Fruit fly (Drosophila melanogaster) whole organism, embryonic: ENCODE data around the gene CG14961.

Source experiments
- Adf1 ChIP-seq: fragments of 200-800 bp; sonication (Bioruptor generic); IDR thresholded peaks from 2 replicates; pipeline ENCODE4 v1.3.6; 2022; ENCODE audit warnings: missing biosample characterization, missing genetic modification characterization
- Atf3 ChIP-seq: fragments of 200-800 bp; sonication (Bioruptor generic); optimal IDR thresholded peaks from 3 replicates; lab custom pipeline; 2016; ENCODE audit warnings: missing biosample characterization, missing genetic modification characterization
- Atf6 ChIP-seq: fragments of 200-800 bp; sonication (Bioruptor generic); IDR thresholded peaks from 2 replicates; pipeline ENCODE4 v1.3.6; 2022; ENCODE audit warnings: missing biosample characterization, missing genetic modification characterization
- CG11560 ChIP-seq: fragments of 200-800 bp; sonication (Bioruptor generic); IDR thresholded peaks from 3 replicates; pipeline ENCODE4 v1.3.6; 2022; ENCODE audit warnings: missing biosample characterization, missing genetic modification characterization
- CG12391 ChIP-seq: fragments of 200-800 bp; sonication (Bioruptor generic); optimal IDR thresholded peaks from 3 replicates; lab custom pipeline; 2018; ENCODE audit warnings: missing biosample characterization, mild to moderate bottlenecking, missing genetic modification characterization, moderate library complexity
- CG14965 ChIP-seq: fragments of 200-800 bp; sonication (Bioruptor generic); optimal IDR thresholded peaks from 2 replicates; lab custom pipeline; 2016; ENCODE audit warnings: missing biosample characterization, missing genetic modification characterization, borderline replicate concordance
- CG16779 ChIP-seq: fragments of 200-800 bp; sonication (Bioruptor generic); IDR thresholded peaks from 2 replicates; pipeline ENCODE4 v1.3.6; 2022; ENCODE audit warnings: missing biosample characterization, missing genetic modification characterization
- CG17385 ChIP-seq: fragments of 200-800 bp; sonication (Bioruptor generic); optimal IDR thresholded peaks from 3 replicates; lab custom pipeline; 2018; ENCODE audit warnings: missing biosample characterization, mild to moderate bottlenecking, missing genetic modification characterization
- CG2199 ChIP-seq: fragments of 200-800 bp; sonication (Bioruptor generic); IDR thresholded peaks from 3 replicates; pipeline ENCODE4 v1.3.6; 2022; ENCODE audit warnings: missing biosample characterization, missing genetic modification characterization
- CG42726 ChIP-seq: fragments of 200-800 bp; sonication (Bioruptor generic); IDR thresholded peaks from 2 replicates; pipeline ENCODE4 v1.3.6; 2022; ENCODE audit warnings: missing biosample characterization, missing genetic modification characterization; ENCODE audit not compliant: partially characterized antibody
- CG5180 ChIP-seq: fragments of 200-800 bp; sonication (Bioruptor generic); optimal IDR thresholded peaks from 3 replicates; lab custom pipeline; 2017; ENCODE audit warnings: missing biosample characterization, missing genetic modification characterization, mild to moderate bottlenecking, moderate library complexity, missing genetic modification reagents
- CG7786 ChIP-seq: fragments of 200-800 bp; sonication (Bioruptor generic); optimal IDR thresholded peaks from 2 replicates; lab custom pipeline; 2016; ENCODE audit warnings: missing biosample characterization, missing genetic modification characterization
- CG7928 ChIP-seq: fragments of 200-800 bp; sonication (Bioruptor generic); optimal IDR thresholded peaks from 2 replicates; lab custom pipeline; 2017; ENCODE audit warnings: missing biosample characterization, mild to moderate bottlenecking, missing genetic modification characterization
- CG8765 ChIP-seq: fragments of 200-800 bp; sonication (Bioruptor generic); IDR thresholded peaks from 2 replicates; pipeline ENCODE4 v1.3.6; 2022; ENCODE audit warnings: missing biosample characterization, missing genetic modification characterization
- CG8944 ChIP-seq: fragments of 200-800 bp; sonication (Bioruptor generic); optimal IDR thresholded peaks from 3 replicates; lab custom pipeline; 2016; ENCODE audit warnings: missing biosample characterization, missing genetic modification characterization
- CG9876 ChIP-seq: fragments of 200-800 bp; sonication (Bioruptor generic); optimal IDR thresholded peaks from 2 replicates; lab custom pipeline; 2016; ENCODE audit warnings: missing biosample characterization, missing genetic modification characterization
- Chrac-16 ChIP-seq: fragments of 200-800 bp; sonication (Bioruptor generic); optimal IDR thresholded peaks from 3 replicates; lab custom pipeline; 2016; ENCODE audit warnings: missing biosample characterization, missing genetic modification characterization
- CkIIα-i1 ChIP-seq: fragments of 200-800 bp; sonication (Bioruptor generic); IDR thresholded peaks from 2 replicates; pipeline ENCODE4 v1.3.6; 2022; ENCODE audit warnings: missing biosample characterization, missing genetic modification characterization
- Dbx ChIP-seq: fragments of 200-800 bp; sonication (Bioruptor generic); IDR thresholded peaks from 3 replicates; pipeline ENCODE4 v1.3.6; 2022; ENCODE audit warnings: missing biosample characterization, missing genetic modification characterization
- Doc2 ChIP-seq: fragments of 200-800 bp; sonication (Bioruptor generic); IDR thresholded peaks from 2 replicates; pipeline ENCODE4 v1.3.6; 2022; ENCODE audit warnings: missing biosample characterization, missing genetic modification characterization
- Dref ChIP-seq: fragments of 200-800 bp; sonication (Bioruptor generic); IDR thresholded peaks from 2 replicates; pipeline ENCODE4 v1.3.6; 2022; ENCODE audit warnings: missing biosample characterization, missing genetic modification characterization
- E2f1 ChIP-seq: fragments of 200-800 bp; sonication (Bioruptor generic); IDR thresholded peaks from 2 replicates; pipeline ENCODE4 v1.3.6; 2022; ENCODE audit warnings: missing biosample characterization, missing genetic modification characterization
- E2f2 ChIP-seq: fragments of 200-800 bp; sonication (Bioruptor generic); IDR thresholded peaks from 2 replicates; pipeline ENCODE4 v1.3.6; 2022; ENCODE audit warnings: missing biosample characterization, missing genetic modification characterization
- Ets65A ChIP-seq: fragments of 200-800 bp; sonication (Bioruptor generic); peaks from one replicate; lab custom pipeline; 2016; ENCODE audit warnings: missing biosample characterization, missing genetic modification characterization
- Hsf ChIP-seq: fragments of 200-800 bp; sonication (Bioruptor generic); optimal IDR thresholded peaks from 3 replicates; lab custom pipeline; 2016; ENCODE audit warnings: missing biosample characterization, missing genetic modification characterization
- Lpt ChIP-seq: fragments of >200 bp; optimal IDR thresholded peaks from 2 replicates; lab custom pipeline; 2018; ENCODE audit warnings: missing biosample characterization, missing genetic modification characterization
- MTF-1 ChIP-seq: fragments of 200-800 bp; sonication (Bioruptor generic); optimal IDR thresholded peaks from 2 replicates; lab custom pipeline; 2018; ENCODE audit warnings: missing biosample characterization, mild to moderate bottlenecking, missing genetic modification characterization, borderline replicate concordance
- NFAT ChIP-seq: fragments of 200-800 bp; sonication (Bioruptor generic); IDR thresholded peaks from 2 replicates; pipeline ENCODE4 v1.3.6; 2022; ENCODE audit warnings: missing biosample characterization, missing genetic modification characterization
- Rfx ChIP-seq: fragments of 200-800 bp; sonication (Bioruptor generic); IDR thresholded peaks from 2 replicates; pipeline ENCODE4 v1.3.6; 2022; ENCODE audit warnings: missing biosample characterization, missing genetic modification characterization
- Sin3A ChIP-seq: fragments of >200 bp; optimal IDR thresholded peaks from 2 replicates; lab custom pipeline; 2018
- Sox102F ChIP-seq: fragments of 200-800 bp; sonication (Bioruptor generic); optimal IDR thresholded peaks from 2 replicates; lab custom pipeline; 2018; ENCODE audit warnings: missing biosample characterization, mild to moderate bottlenecking, missing genetic modification characterization, moderate library complexity
- ab ChIP-seq: fragments of 200-800 bp; sonication (Bioruptor generic); optimal IDR thresholded peaks from 2 replicates; lab custom pipeline; 2016; ENCODE audit warnings: missing biosample characterization, missing genetic modification characterization
- ac ChIP-seq: fragments of 200-800 bp; sonication (Bioruptor generic); optimal IDR thresholded peaks from 3 replicates; lab custom pipeline; 2017; ENCODE audit warnings: missing biosample characterization, mild to moderate bottlenecking, missing genetic modification characterization
- ash1 ChIP-seq: fragments of 200-800 bp; sonication (Bioruptor generic); optimal IDR thresholded peaks from 2 replicates; lab custom pipeline; 2018; ENCODE audit warnings: missing biosample characterization, mild to moderate bottlenecking, missing genetic modification characterization
- cad ChIP-seq: fragments of >200 bp; optimal IDR thresholded peaks from 2 replicates; lab custom pipeline; 2017; ENCODE audit warnings: missing biosample characterization, missing genetic modification characterization
- cato ChIP-seq: fragments of 200-800 bp; sonication (Bioruptor generic); optimal IDR thresholded peaks from 2 replicates; lab custom pipeline; 2016; ENCODE audit warnings: missing biosample characterization, missing genetic modification characterization, borderline replicate concordance
- caup ChIP-seq: fragments of 200-800 bp; sonication (Bioruptor generic); optimal IDR thresholded peaks from 3 replicates; lab custom pipeline; 2017; ENCODE audit warnings: missing biosample characterization, mild to moderate bottlenecking, missing genetic modification characterization, moderate library complexity; ENCODE audit not compliant: severe bottlenecking
- chm ChIP-seq: fragments of 200-800 bp; sonication (Bioruptor generic); IDR thresholded peaks from 2 replicates; pipeline ENCODE4 v1.3.6; 2022; ENCODE audit warnings: missing biosample characterization, missing genetic modification characterization
- ems ChIP-seq: fragments of 200-800 bp; sonication (Bioruptor generic); optimal IDR thresholded peaks from 3 replicates; lab custom pipeline; 2016; ENCODE audit warnings: missing biosample characterization, missing genetic modification characterization
- exex ChIP-seq: fragments of 200-800 bp; sonication (Bioruptor generic); optimal IDR thresholded peaks from 4 replicates; lab custom pipeline; 2018; ENCODE audit warnings: missing biosample characterization, mild to moderate bottlenecking, missing genetic modification characterization, moderate library complexity
- fru ChIP-seq: fragments of >200 bp; optimal IDR thresholded peaks from 2 replicates; lab custom pipeline; 2017
- jing ChIP-seq: fragments of 200-800 bp; sonication (Bioruptor generic); optimal IDR thresholded peaks from 2 replicates; lab custom pipeline; 2018; ENCODE audit warnings: missing biosample characterization, mild to moderate bottlenecking, missing genetic modification characterization
- lab ChIP-seq: fragments of 200-800 bp; sonication (Bioruptor generic); optimal IDR thresholded peaks from 3 replicates; lab custom pipeline; 2017; ENCODE audit warnings: missing biosample characterization, missing genetic modification characterization, mild to moderate bottlenecking, moderate library complexity, missing genetic modification reagents
- mirr ChIP-seq: fragments of 200-800 bp; sonication (Bioruptor generic); optimal IDR thresholded peaks from 3 replicates; lab custom pipeline; 2018; ENCODE audit warnings: missing biosample characterization, mild to moderate bottlenecking, missing genetic modification characterization
- nau ChIP-seq: fragments of 200-800 bp; sonication (Bioruptor generic); optimal IDR thresholded peaks from 3 replicates; lab custom pipeline; 2017; ENCODE audit warnings: missing biosample characterization, mild to moderate bottlenecking, missing genetic modification characterization, missing genetic modification reagents
- pnt ChIP-seq: fragments of 200-800 bp; sonication (Bioruptor generic); optimal IDR thresholded peaks from 3 replicates; lab custom pipeline; 2016; ENCODE audit warnings: missing biosample characterization, missing genetic modification characterization
- pzg ChIP-seq: fragments of 200-800 bp; sonication (Bioruptor generic); optimal IDR thresholded peaks from 3 replicates; lab custom pipeline; 2018; ENCODE audit warnings: missing biosample characterization, mild to moderate bottlenecking, missing genetic modification characterization, moderate library complexity
- salm ChIP-seq: fragments of 200-800 bp; sonication (Bioruptor generic); optimal IDR thresholded peaks from 2 replicates; lab custom pipeline; 2018; ENCODE audit warnings: missing biosample characterization, mild to moderate bottlenecking, missing genetic modification characterization
- tna ChIP-seq: fragments of 200-800 bp; sonication (Bioruptor generic); IDR thresholded peaks from 2 replicates; pipeline ENCODE4 v1.3.6; 2022; ENCODE audit warnings: missing biosample characterization, missing genetic modification characterization; ENCODE audit not compliant: partially characterized antibody
- unpg ChIP-seq: fragments of 200-800 bp; sonication (Bioruptor generic); optimal IDR thresholded peaks from 3 replicates; lab custom pipeline; 2018; ENCODE audit warnings: missing biosample characterization, mild to moderate bottlenecking, missing genetic modification characterization, moderate library complexity
- zen2 ChIP-seq: fragments of 200-800 bp; sonication (Bioruptor generic); IDR thresholded peaks from 3 replicates; pipeline ENCODE4 v1.3.6; 2022; ENCODE audit warnings: missing biosample characterization, missing genetic modification characterization; ENCODE audit not compliant: partially characterized antibody
- zfh2 ChIP-seq: fragments of 200-800 bp; sonication (Bioruptor generic); optimal IDR thresholded peaks from 2 replicates; lab custom pipeline; 2016; ENCODE audit warnings: missing biosample characterization, missing genetic modification characterization

Gene CG14961

dm6 chr3L:3373994-3374623 lies 44.2 kb downstream of the CG14961 start, which contains the start of the genes Ythdc1 and CG12010 (continued):
- TF ChIP-seq chm (GFP tag; lab: Robert Waterston, UW) (no peak), CG8765 (GFP tag; lab: Robert Waterston, UW) (no peak), nau (GFP tag; lab: Kevin White, UChicago) (no peak), lab (GFP tag; lab: Kevin White, UChicago) (no peak), E2f2 (GFP tag; lab: Robert Waterston, UW) (peak; percentile 65), Lpt (GFP tag; lab: Kevin White, UChicago) (no peak), CG7786 (no peak), Chrac-16 (GFP tag; lab: Kevin White, UChicago) (no peak), salm (tag; lab: Kevin White, UChicago) (no peak), Adf1 (GFP tag; lab: Robert Waterston, UW) (peak; percentile 70), Atf3 (no peak), cato (GFP tag; lab: Kevin White, UChicago) (no peak), Dref (GFP tag; lab: Robert Waterston, UW) (peak; percentile 96), ash1 (GFP tag; lab: Kevin White, UChicago) (no peak), CG42726 (peak; percentile 85), ab (GFP tag; lab: Kevin White, UChicago) (no peak), Sin3A (peak; percentile 84), Ets65A (GFP tag; lab: Kevin White, UChicago) (no peak), CG8944 (no peak), CkIIα-i1 (no peak), Atf6 (GFP tag; lab: Robert Waterston, UW) (no peak), jing (no peak), ac (GFP tag; lab: Kevin White, UChicago) (no peak), CG12391 (tag; lab: Kevin White, UChicago) (peak; percentile 7), Doc2 (GFP tag; lab: Robert Waterston, UW) (no peak), ems (GFP tag; lab: Kevin White, UChicago) (no peak), CG14965 (GFP tag; lab: Kevin White, UChicago) (no peak), CG5180 (GFP tag; lab: Kevin White, UChicago) (no peak), NFAT (GFP tag; lab: Robert Waterston, UW) (no peak), MTF-1 (GFP tag; lab: Kevin White, UChicago) (no peak), CG11560 (tag; lab: Robert Waterston, UW) (peak; percentile 72; the same call in 1 of the 3 replicates), CG16779 (no peak), fru (lab: Kevin White, UChicago) (no peak), CG2199 (GFP tag; lab: Robert Waterston, UW) (no peak), E2f1 (GFP tag; lab: Robert Waterston, UW) (no peak), mirr (no peak), zen2 (GFP tag; lab: Robert Waterston, UW) (peak; percentile 86), tna (GFP tag; lab: Robert Waterston, UW) (peak; percentile 90), pnt (GFP tag; lab: Kevin White, UChicago) (no peak), unpg (GFP tag; lab: Kevin White, UChicago) (no peak), Sox102F (GFP tag; lab: Kevin White, UChicago) (no peak), CG17385 (GFP tag; lab: Kevin White, UChicago) (no peak), exex (tag; lab: Kevin White, UChicago) (no peak), caup (GFP tag; lab: Kevin White, UChicago) (no peak), CG7928 (GFP tag; lab: Kevin White, UChicago) (no peak), Hsf (GFP tag; lab: Kevin White, UChicago) (no peak), pzg (GFP tag; lab: Kevin White, UChicago) (peak; percentile 92), CG9876 (GFP tag; lab: Kevin White, UChicago) (no peak), zfh2 (GFP tag; lab: Kevin White, UChicago) (no peak), Dbx (GFP tag; lab: Robert Waterston, UW) (peak; percentile 53; the same call in 2 of the 3 replicates), cad (GFP tag; lab: Kevin White, UChicago) (no peak), Rfx (GFP tag; lab: Robert Waterston, UW) (0 out of 2 replicates have a peak, but pooled peaks have one; percentile 23)
